Fruit fly (Drosophila melanogaster) whole organism, embryonic: Measurements from ENCODE around the gene CG10333.
A peak's percentile ranks its signal among the peaks of the same experiment; 100 is the strongest.

Source experiments
- Ada2b ChIP-seq: fragments of 200-800 bp; sonication (Bioruptor generic); IDR thresholded peaks from 2 replicates; pipeline ENCODE4 v1.3.6; 2022; ENCODE audit warnings: missing biosample characterization, missing genetic modification characterization
- BtbVII ChIP-seq: fragments of 200-800 bp; sonication (Bioruptor generic); optimal IDR thresholded peaks from 3 replicates; lab custom pipeline; 2017; ENCODE audit warnings: missing biosample characterization, mild to moderate bottlenecking, missing genetic modification characterization
- CG1024 ChIP-seq: fragments of 200-800 bp; sonication (Bioruptor generic); IDR thresholded peaks from 2 replicates; pipeline ENCODE4 v1.3.6; 2022; ENCODE audit warnings: missing biosample characterization, missing genetic modification characterization
- CG10543 ChIP-seq: fragments of 200-800 bp; sonication (Bioruptor generic); optimal IDR thresholded peaks from 3 replicates; lab custom pipeline; 2017; ENCODE audit warnings: missing biosample characterization, mild to moderate bottlenecking, missing genetic modification characterization, moderate library complexity
- CG10979 ChIP-seq: fragments of 200-800 bp; sonication (Bioruptor generic); optimal IDR thresholded peaks from 2 replicates; lab custom pipeline; 2018; ENCODE audit warnings: missing biosample characterization, mild to moderate bottlenecking, missing genetic modification characterization, moderate library complexity
- CG13296 ChIP-seq: fragments of 200-800 bp; sonication (Bioruptor generic); optimal IDR thresholded peaks from 3 replicates; lab custom pipeline; 2018; ENCODE audit warnings: missing biosample characterization, mild to moderate bottlenecking, missing genetic modification characterization
- CG14050 ChIP-seq: fragments of 200-800 bp; sonication (Bioruptor generic); IDR thresholded peaks from 3 replicates; pipeline ENCODE4 v1.3.6; 2022; ENCODE audit warnings: missing biosample characterization, missing genetic modification characterization
- CG15514 ChIP-seq: fragments of 200-800 bp; sonication (Bioruptor generic); optimal IDR thresholded peaks from 3 replicates; lab custom pipeline; 2017; ENCODE audit warnings: missing biosample characterization, missing genetic modification characterization, mild to moderate bottlenecking, moderate library complexity, missing genetic modification reagents
- CG1792 ChIP-seq: fragments of 200-800 bp; sonication (Bioruptor generic); optimal IDR thresholded peaks from 2 replicates; lab custom pipeline; 2016; ENCODE audit warnings: missing biosample characterization, missing genetic modification characterization
- CG18619 ChIP-seq: fragments of 200-800 bp; sonication (Bioruptor generic); optimal IDR thresholded peaks from 3 replicates; lab custom pipeline; 2017; ENCODE audit warnings: missing biosample characterization, mild to moderate bottlenecking, missing genetic modification characterization
- CG2875 ChIP-seq: fragments of 200-800 bp; sonication (Bioruptor generic); optimal IDR thresholded peaks from 2 replicates; lab custom pipeline; 2017; ENCODE audit warnings: missing biosample characterization, mild to moderate bottlenecking, missing genetic modification characterization, missing genetic modification reagents
- CG4282 ChIP-seq: fragments of 200-800 bp; sonication (Bioruptor generic); optimal IDR thresholded peaks from 2 replicates; lab custom pipeline; 2016; ENCODE audit warnings: missing biosample characterization, missing genetic modification characterization
- CG4707 ChIP-seq: fragments of 200-800 bp; sonication (Bioruptor generic); optimal IDR thresholded peaks from 2 replicates; lab custom pipeline; 2018; ENCODE audit warnings: missing biosample characterization, mild to moderate bottlenecking, missing genetic modification characterization, moderate library complexity
- CG6689 ChIP-seq: fragments of 200-800 bp; sonication (Bioruptor generic); IDR thresholded peaks from 2 replicates; pipeline ENCODE4 v1.3.6; 2022; ENCODE audit warnings: missing biosample characterization, missing genetic modification characterization
- CG6791 ChIP-seq: fragments of 200-800 bp; sonication (Bioruptor generic); IDR thresholded peaks from 3 replicates; pipeline ENCODE4 v1.3.6; 2022; ENCODE audit warnings: missing biosample characterization, missing genetic modification characterization; ENCODE audit not compliant: partially characterized antibody
- CG7786 ChIP-seq: fragments of 200-800 bp; sonication (Bioruptor generic); optimal IDR thresholded peaks from 2 replicates; lab custom pipeline; 2016; ENCODE audit warnings: missing biosample characterization, missing genetic modification characterization
- CG9797 ChIP-seq: fragments of 200-800 bp; sonication (Bioruptor generic); optimal IDR thresholded peaks from 3 replicates; lab custom pipeline; 2018; ENCODE audit warnings: missing biosample characterization, mild to moderate bottlenecking, missing genetic modification characterization
- Deaf1 ChIP-seq: fragments of 200-800 bp; optimal IDR thresholded peaks from 3 replicates; lab custom pipeline; 2019; ENCODE audit warnings: missing biosample characterization, mild to moderate bottlenecking, missing genetic modification characterization, moderate library complexity
- Elba2 ChIP-seq: fragments of 200-800 bp; sonication (Bioruptor generic); optimal IDR thresholded peaks from 3 replicates; lab custom pipeline; 2016; ENCODE audit warnings: missing biosample characterization, missing genetic modification characterization
- Fer1 ChIP-seq: fragments of 200-800 bp; sonication (Bioruptor generic); optimal IDR thresholded peaks from 2 replicates; lab custom pipeline; 2017; ENCODE audit warnings: missing biosample characterization, mild to moderate bottlenecking, missing genetic modification characterization
- Hey ChIP-seq: fragments of 200-800 bp; sonication (Bioruptor generic); optimal IDR thresholded peaks from 3 replicates; lab custom pipeline; 2018; ENCODE audit warnings: missing biosample characterization, mild to moderate bottlenecking, missing genetic modification characterization
- Lpt ChIP-seq: fragments of >200 bp; optimal IDR thresholded peaks from 2 replicates; lab custom pipeline; 2018; ENCODE audit warnings: missing biosample characterization, missing genetic modification characterization
- Mad ChIP-seq: fragments of 200-800 bp; sonication (Bioruptor generic); optimal IDR thresholded peaks from 2 replicates; lab custom pipeline; 2016; ENCODE audit warnings: missing biosample characterization, missing genetic modification characterization
- Med ChIP-seq: fragments of 200-800 bp; sonication (Bioruptor generic); peaks from one replicate; lab custom pipeline; 2016; ENCODE audit warnings: missing biosample characterization, missing genetic modification characterization, mild to moderate bottlenecking, inconsistent platforms, moderate library complexity
- Myb ChIP-seq: fragments of 200-800 bp; sonication (Bioruptor generic); optimal IDR thresholded peaks from 2 replicates; lab custom pipeline; 2016; ENCODE audit warnings: missing biosample characterization, missing genetic modification characterization
- Nf-YA ChIP-seq: fragments of 200-800 bp; sonication (Bioruptor generic); IDR thresholded peaks from 2 replicates; pipeline ENCODE4 v1.3.6; 2022; ENCODE audit warnings: missing biosample characterization, missing genetic modification characterization
- Oaz ChIP-seq: fragments of 200-800 bp; sonication (Bioruptor generic); IDR thresholded peaks from 2 replicates; pipeline ENCODE4 v1.3.6; 2022; ENCODE audit warnings: missing biosample characterization, missing genetic modification characterization
- Sox100B ChIP-seq: fragments of 200-800 bp; sonication (Bioruptor generic); optimal IDR thresholded peaks from 3 replicates; lab custom pipeline; 2018; ENCODE audit warnings: missing biosample characterization, mild to moderate bottlenecking, missing genetic modification characterization
- Xrp1 ChIP-seq: fragments of 200-800 bp; sonication (Bioruptor generic); IDR thresholded peaks from 2 replicates; pipeline ENCODE4 v1.3.6; 2022; ENCODE audit warnings: missing biosample characterization, missing genetic modification characterization
- ac ChIP-seq: fragments of 200-800 bp; sonication (Bioruptor generic); optimal IDR thresholded peaks from 3 replicates; lab custom pipeline; 2017; ENCODE audit warnings: missing biosample characterization, mild to moderate bottlenecking, missing genetic modification characterization
- aop ChIP-seq: fragments of 200-800 bp; sonication (Bioruptor generic); IDR thresholded peaks from 2 replicates; pipeline ENCODE4 v1.3.6; 2022; ENCODE audit warnings: missing biosample characterization, missing genetic modification characterization
- chif ChIP-seq, 2 experiments: fragments of 200-800 bp; sonication (Bioruptor generic); optimal IDR thresholded peaks; 3 replicates each; lab custom pipeline; 2016; ENCODE audit warnings: missing biosample characterization in 2 of 2, missing genetic modification characterization in 2 of 2
- croc ChIP-seq: fragments of 200-800 bp; sonication (Bioruptor generic); conservative IDR thresholded peaks from 3 replicates; pipeline ENCODE4 v1.3.6; 2022; ENCODE audit warnings: missing biosample characterization, missing genetic modification characterization
- dmrt11E ChIP-seq: fragments of 200-800 bp; sonication (Bioruptor generic); optimal IDR thresholded peaks from 3 replicates; lab custom pipeline; 2018; ENCODE audit warnings: missing biosample characterization, mild to moderate bottlenecking, missing genetic modification characterization, moderate library complexity
- dpn ChIP-seq, 2 experiments: fragments of 200-800 bp; sonication (Bioruptor generic); optimal IDR thresholded peaks; 3 replicates each; lab custom pipeline; 2016; ENCODE audit warnings: missing biosample characterization in 2 of 2, missing genetic modification characterization in 2 of 2
- eve ChIP-seq, 2 experiments: fragments of >200 bp; optimal IDR thresholded peaks; 2 replicates each; lab custom pipeline; 2017; ENCODE audit warnings: missing biosample characterization in 2 of 2, missing genetic modification characterization in 2 of 2
- gcm ChIP-seq: fragments of 200-800 bp; sonication (Bioruptor generic); optimal IDR thresholded peaks from 2 replicates; lab custom pipeline; 2019; ENCODE audit warnings: missing biosample characterization, mild to moderate bottlenecking, missing genetic modification characterization, moderate library complexity
- gem ChIP-seq: fragments of 200-800 bp; sonication (Bioruptor generic); optimal IDR thresholded peaks from 2 replicates; lab custom pipeline; 2019; ENCODE audit warnings: missing biosample characterization, mild to moderate bottlenecking, missing genetic modification characterization, moderate library complexity
- inv ChIP-seq: fragments of 200-800 bp; sonication (Bioruptor generic); IDR thresholded peaks from 2 replicates; pipeline ENCODE4 v1.3.6; 2022; ENCODE audit warnings: missing biosample characterization, missing genetic modification characterization; ENCODE audit not compliant: partially characterized antibody
- kay ChIP-seq: fragments of 200-800 bp; sonication (Bioruptor generic); optimal IDR thresholded peaks from 2 replicates; lab custom pipeline; 2016; ENCODE audit warnings: missing biosample characterization, missing genetic modification characterization
- kni ChIP-seq: fragments of 200-800 bp; sonication (Bioruptor generic); optimal IDR thresholded peaks from 3 replicates; lab custom pipeline; 2017; ENCODE audit warnings: mild to moderate bottlenecking, missing biosample characterization, missing genetic modification reagents, missing genetic modification characterization
- lola ChIP-seq, 3 experiments: fragments of >200 bp in 2 of 3; fragments of 200-800 bp in 1 of 3; sonication (Bioruptor generic) in 1 of 3; optimal IDR thresholded peaks; 2 replicates each; lab custom pipeline; 2017 to 2019; ENCODE audit warnings: missing biosample characterization in 3 of 3, missing genetic modification characterization in 3 of 3, mild to moderate bottlenecking in 1 of 3, moderate library complexity in 1 of 3
- luna ChIP-seq: fragments of 200-800 bp; sonication (Bioruptor generic); optimal IDR thresholded peaks from 2 replicates; lab custom pipeline; 2016; ENCODE audit warnings: missing biosample characterization, missing genetic modification characterization
- mirr ChIP-seq: fragments of 200-800 bp; sonication (Bioruptor generic); optimal IDR thresholded peaks from 3 replicates; lab custom pipeline; 2018; ENCODE audit warnings: missing biosample characterization, mild to moderate bottlenecking, missing genetic modification characterization
- scrt ChIP-seq: fragments of 200-800 bp; sonication (Bioruptor generic); optimal IDR thresholded peaks from 2 replicates; lab custom pipeline; 2018; ENCODE audit warnings: missing biosample characterization, mild to moderate bottlenecking, missing genetic modification characterization, moderate library complexity
- seq ChIP-seq: fragments of 200-800 bp; sonication (Bioruptor generic); IDR thresholded peaks from 2 replicates; pipeline ENCODE4 v1.3.6; 2022; ENCODE audit warnings: missing biosample characterization, missing genetic modification characterization
- sisA ChIP-seq: fragments of 200-800 bp; sonication (Bioruptor generic); IDR thresholded peaks from 2 replicates; pipeline ENCODE4 v1.3.6; 2022; ENCODE audit warnings: missing biosample characterization, missing genetic modification characterization
- tll ChIP-seq, 2 experiments: fragments of 200-800 bp in 1 of 2; fragments of >200 bp in 1 of 2; sonication (Bioruptor generic) in 1 of 2; optimal IDR thresholded peaks; 2 replicates each; lab custom pipeline; 2017 to 2019; ENCODE audit warnings: missing biosample characterization in 2 of 2, missing genetic modification characterization in 2 of 2, mild to moderate bottlenecking in 1 of 2, moderate library complexity in 1 of 2
- unc-4 ChIP-seq: fragments of 200-800 bp; sonication (Bioruptor generic); IDR thresholded peaks from 2 replicates; pipeline ENCODE4 v1.3.6; 2022; ENCODE audit warnings: missing biosample characterization, missing genetic modification characterization; ENCODE audit not compliant: partially characterized antibody
- zfh2 ChIP-seq: fragments of 200-800 bp; sonication (Bioruptor generic); optimal IDR thresholded peaks from 2 replicates; lab custom pipeline; 2016; ENCODE audit warnings: missing biosample characterization, missing genetic modification characterization

Gene CG10333

dm6 chr2L:18616019-18616418, 9.4 kb downstream of the CG10333 start, which contains the start of gene IFT46 (continued):
- TF ChIP-seq scrt (GFP tag; lab: Kevin White, UChicago): no peak
- no peak for TF ChIP-seq CG15514
- TF ChIP-seq ac (GFP tag; lab: Kevin White, UChicago): peak; percentile 60
- no peak for TF ChIP-seq CG4282 (GFP tag; lab: Kevin White, UChicago)
- peak; percentile 14 for TF ChIP-seq CG10979 (tag; lab: Kevin White, UChicago)
- peak; percentile 32 for TF ChIP-seq dmrt11E
- TF ChIP-seq Fer1 (GFP tag; lab: Kevin White, UChicago): no peak
- no peak for TF ChIP-seq sisA
- TF ChIP-seq zfh2 (GFP tag; lab: Kevin White, UChicago): no peak
- TF ChIP-seq Elba2: peak; percentile 44
- no peak for TF ChIP-seq Nf-YA
- no peak for TF ChIP-seq Lpt
- TF ChIP-seq croc: no peak
- TF ChIP-seq CG7786 (GFP tag; lab: Kevin White, UChicago): no peak
- no peak for TF ChIP-seq luna (GFP tag; lab: Kevin White, UChicago)
- TF ChIP-seq Med (GFP tag; lab: Kevin White, UChicago): peak; percentile 80
- TF ChIP-seq unc-4: no peak
- no peak for TF ChIP-seq eve (GFP tag; optimal IDR thresholded peaks at IDR 0.05; lab: Kevin White, UChicago)
- no peak for TF ChIP-seq gcm (GFP tag; lab: Kevin White, UChicago)
- TF ChIP-seq CG18619 (GFP tag; lab: Kevin White, UChicago): no peak
- peak in 1 of 2 experiments; percentile 89 for TF ChIP-seq tll (GFP tag; optimal IDR thresholded peaks at IDR 0.05; lab: Kevin White, UChicago)
- no peak for TF ChIP-seq BtbVII (GFP tag; lab: Kevin White, UChicago)
- no peak for TF ChIP-seq CG4707 (GFP tag; lab: Kevin White, UChicago)
- TF ChIP-seq seq: 0 out of 2 replicates have a peak, but pooled peaks have one; percentile 25
- no peak for TF ChIP-seq CG1792 (GFP tag; lab: Kevin White, UChicago)
- TF ChIP-seq CG6791 (GFP tag; lab: Robert Waterston, UW): no peak
- no peak for TF ChIP-seq Oaz (GFP tag; lab: Robert Waterston, UW)
- TF ChIP-seq inv (GFP tag; lab: Robert Waterston, UW): no peak
- no peak; the same call in 2 of the 3 replicates for TF ChIP-seq CG14050 (GFP tag; lab: Robert Waterston, UW)
- no peak for TF ChIP-seq gem (tag; lab: Kevin White, UChicago)
- no peak for TF ChIP-seq Hey (tag; lab: Kevin White, UChicago)
- no peak for TF ChIP-seq kay (GFP tag; lab: Kevin White, UChicago)
- TF ChIP-seq Mad (GFP tag; lab: Kevin White, UChicago): no peak
- no peak for TF ChIP-seq CG13296
- no peak for TF ChIP-seq kni (GFP tag; lab: Kevin White, UChicago)
- TF ChIP-seq dpn (GFP tag; optimal IDR thresholded peaks at IDR 0.05; lab: Kevin White, UChicago): peak; percentile 24 to 26
- TF ChIP-seq CG6689 (GFP tag; lab: Robert Waterston, UW): 0 out of 2 replicates have a peak, but pooled peaks have one; percentile 12
- no peak for TF ChIP-seq CG2875 (GFP tag; lab: Kevin White, UChicago)
- peak; percentile 61 for TF ChIP-seq Xrp1 (GFP tag; lab: Robert Waterston, UW)
- peak in 1 of 3 experiments; percentile 10 for TF ChIP-seq lola (GFP tag; optimal IDR thresholded peaks at IDR 0.05; lab: Kevin White, UChicago)
- TF ChIP-seq Sox100B (GFP tag; lab: Kevin White, UChicago): no peak
- no peak for TF ChIP-seq CG9797 (GFP tag; lab: Kevin White, UChicago)
- 0 out of 2 replicates have a peak, but pooled peaks have one; percentile 23 for TF ChIP-seq Ada2b (GFP tag; lab: Robert Waterston, UW)
- no peak for TF ChIP-seq aop (GFP tag; lab: Robert Waterston, UW)
- TF ChIP-seq chif (GFP tag; optimal IDR thresholded peaks at IDR 0.05; lab: Kevin White, UChicago): peak in 1 of 2 experiments; percentile 43
- no peak for TF ChIP-seq CG10543 (GFP tag; lab: Kevin White, UChicago)
- no peak for TF ChIP-seq mirr (GFP tag; lab: Kevin White, UChicago)
- 0 out of 2 replicates have a peak, but pooled peaks have one; percentile 13 for TF ChIP-seq CG1024
- no peak for TF ChIP-seq Myb
- no peak for TF ChIP-seq Deaf1 (tag; lab: Kevin White, UChicago)
